Worm (Caenorhabditis elegans) whole organism, mixed stage, embryonic: Measurements from ENCODE around the gene mfsd-12.

Experiments
- ces-1 ChIP-seq: fragments of 150-350 bp; optimal IDR thresholded peaks from 2 replicates; lab custom pipeline; 2014; ENCODE audit warnings: missing biosample characterization, missing genetic modification reagents, missing genetic modification characterization
- cnd-1 ChIP-seq: fragments of 200-800 bp; sonication (Bioruptor generic); optimal IDR thresholded peaks from 2 replicates; lab custom pipeline; 2018; ENCODE audit warnings: mild to moderate bottlenecking, missing genetic modification characterization, missing compliant biosample characterization
- mep-1 ChIP-seq: fragments of 150-350 bp; optimal IDR thresholded peaks from 2 replicates; lab custom pipeline; 2017; ENCODE audit warnings: missing biosample characterization, missing genetic modification reagents, missing genetic modification characterization, inconsistent platforms
- nhr-28 ChIP-seq: fragments of 150-350 bp; optimal IDR thresholded peaks from 2 replicates; lab custom pipeline; 2014; ENCODE audit warnings: missing biosample characterization, missing genetic modification characterization
- nhr-76 ChIP-seq: sonication (generic microtip); optimal IDR thresholded peaks from 2 replicates; lab custom pipeline; 2017; ENCODE audit warnings: missing biosample characterization, missing genetic modification characterization
- unc-39 ChIP-seq: fragments of 150-350 bp; optimal IDR thresholded peaks from 2 replicates; lab custom pipeline; 2014; ENCODE audit warnings: missing biosample characterization, missing genetic modification characterization
- ztf-11 ChIP-seq: fragments of 150-350 bp; optimal IDR thresholded peaks from 2 replicates; lab custom pipeline; 2014; ENCODE audit warnings: missing biosample characterization, missing genetic modification characterization

ce11 chrX:4673165-4673756 lies 5.4 kb downstream of the mfsd-12 start, which contains the start of gene tmem-135:
- TF ChIP-seq nhr-76 (no peak), cnd-1 (tag; lab: Kevin White, UChicago) (no peak), ztf-11 (tag; lab: Kevin White, UChicago) (no peak), nhr-28 (no peak), ces-1 (no peak), unc-39 (no peak), mep-1 (no peak)
